Worm (Caenorhabditis elegans) whole organism, L4 larva: Measurements from ENCODE around the gene F42D1.4.

Experiments
- F44E2.7 ChIP-seq: fragments of 200-800 bp; sonication (Bioruptor generic); IDR thresholded peaks from 2 replicates; pipeline ENCODE4 v2.1.2; 2022; ENCODE audit warnings: missing genetic modification characterization, missing compliant biosample characterization
- T26A8.4 ChIP-seq: fragments of 200-800 bp; sonication (Bioruptor generic); IDR thresholded peaks from 2 replicates; pipeline ENCODE4 v1.3.6; 2022; ENCODE audit warnings: missing genetic modification characterization, missing compliant biosample characterization
- Y48G9A.11 ChIP-seq: fragments of 200-800 bp; sonication (Bioruptor generic); IDR thresholded peaks from 2 replicates; pipeline ENCODE4 v1.3.6; 2022; ENCODE audit warnings: missing genetic modification reagents, missing genetic modification characterization, missing compliant biosample characterization
- ZK337.2 ChIP-seq: fragments of 200-800 bp; sonication (Bioruptor generic); IDR thresholded peaks from 2 replicates; pipeline ENCODE4 v1.3.6; 2022; ENCODE audit warnings: missing genetic modification reagents, missing genetic modification characterization, missing compliant biosample characterization
- aha-1 ChIP-seq: fragments of 150-350 bp; peaks from one replicate; lab custom pipeline; 2014; ENCODE audit warnings: missing biosample characterization, missing genetic modification characterization
- aly-2 ChIP-seq: sonication (generic microtip); optimal IDR thresholded peaks from 2 replicates; lab custom pipeline; 2018; ENCODE audit warnings: missing biosample characterization, missing genetic modification characterization
- arid-1 ChIP-seq: fragments of 200-800 bp; sonication (Bioruptor generic); conservative IDR thresholded peaks from 2 replicates; pipeline ENCODE4 v1.3.6; 2022; ENCODE audit warnings: missing genetic modification reagents, missing genetic modification characterization, missing compliant biosample characterization
- ceh-20 ChIP-seq: fragments of 200-800 bp; sonication (Bioruptor generic); IDR thresholded peaks from 2 replicates; pipeline ENCODE4 v1.3.6; 2022; ENCODE audit warnings: missing genetic modification reagents, missing genetic modification characterization, missing compliant biosample characterization
- ceh-82 ChIP-seq: sonication (generic microtip); optimal IDR thresholded peaks from 2 replicates; lab custom pipeline; 2017; ENCODE audit warnings: missing biosample characterization, missing genetic modification characterization
- cey-2 ChIP-seq: sonication (generic microtip); optimal IDR thresholded peaks from 3 replicates; lab custom pipeline; 2017; ENCODE audit warnings: missing genetic modification characterization, mild to moderate bottlenecking, missing compliant biosample characterization, antibody characterized with exemption, borderline replicate concordance; ENCODE audit not compliant: insufficient read depth
- ctbp-1 ChIP-seq: fragments of 200-800 bp; sonication (Bioruptor generic); IDR thresholded peaks from 2 replicates; pipeline ENCODE4 v1.3.6; 2022; ENCODE audit warnings: missing genetic modification reagents, missing genetic modification characterization, missing compliant biosample characterization
- dmd-6 ChIP-seq: fragments of 200-800 bp; sonication (Bioruptor generic); IDR thresholded peaks from 2 replicates; pipeline ENCODE4 v1.3.6; 2022; ENCODE audit warnings: missing genetic modification reagents, missing genetic modification characterization, missing compliant biosample characterization
- dmd-8 ChIP-seq: fragments of 200-800 bp; sonication (Bioruptor generic); IDR thresholded peaks from 2 replicates; pipeline ENCODE4 v1.3.6; 2022; ENCODE audit warnings: missing genetic modification characterization, missing compliant biosample characterization
- dve-1 ChIP-seq: sonication (generic microtip); optimal IDR thresholded peaks from 2 replicates; lab custom pipeline; 2017; ENCODE audit warnings: antibody characterized with exemption, mild to moderate bottlenecking, missing genetic modification characterization, missing compliant biosample characterization; ENCODE audit not compliant: insufficient read depth
- egl-43 ChIP-seq: fragments of 200-800 bp; sonication (Bioruptor generic); IDR thresholded peaks from 2 replicates; pipeline ENCODE4 v1.3.6; 2022; ENCODE audit warnings: missing genetic modification reagents, missing genetic modification characterization, missing compliant biosample characterization
- hif-1 ChIP-seq, 2 experiments: sonication (generic microtip); optimal IDR thresholded peaks; 2 replicates each; lab custom pipeline; 2016 to 2017; ENCODE audit warnings: missing compliant biosample characterization in 2 of 2, missing genetic modification characterization in 2 of 2, missing genetic modification reagents in 2 of 2, missing genotype in 2 of 2, mild to moderate bottlenecking in 1 of 2
- hmg-1.1 ChIP-seq: fragments of 200-800 bp; sonication (Bioruptor generic); IDR thresholded peaks from 2 replicates; pipeline ENCODE4 v1.3.6; 2022; ENCODE audit warnings: missing genetic modification reagents, missing genetic modification characterization, missing compliant biosample characterization
- lin-29 ChIP-seq: fragments of 200-800 bp; sonication (Bioruptor generic); IDR thresholded peaks from 2 replicates; pipeline ENCODE4 v1.3.6; 2022; ENCODE audit warnings: missing genetic modification reagents, missing genetic modification characterization, missing compliant biosample characterization
- madf-5 ChIP-seq, 2 experiments: fragments of 200-800 bp; sonication (Bioruptor generic); IDR thresholded peaks; 2 replicates each; pipeline ENCODE4 v1.3.6; 2022; ENCODE audit warnings: missing compliant biosample characterization in 2 of 2, missing genetic modification characterization in 2 of 2
- mes-2 ChIP-seq: sonication (generic microtip); optimal IDR thresholded peaks from 2 replicates; lab custom pipeline; 2016; ENCODE audit warnings: missing genotype, mild to moderate bottlenecking, missing genetic modification characterization, missing compliant biosample characterization; ENCODE audit not compliant: poor library complexity, severe bottlenecking
- nhr-10 ChIP-seq: fragments of 150-350 bp; optimal IDR thresholded peaks from 2 replicates; lab custom pipeline; 2014; ENCODE audit warnings: missing biosample characterization, missing genetic modification characterization
- nhr-11 ChIP-seq: fragments of 150-350 bp; optimal IDR thresholded peaks from 2 replicates; lab custom pipeline; 2014; ENCODE audit warnings: missing biosample characterization, missing genetic modification characterization
- nhr-237 ChIP-seq: sonication (generic microtip); optimal IDR thresholded peaks from 2 replicates; lab custom pipeline; 2017; ENCODE audit warnings: missing biosample characterization, missing genetic modification characterization
- nhr-28 ChIP-seq: fragments of 150-350 bp; optimal IDR thresholded peaks from 2 replicates; lab custom pipeline; 2014; ENCODE audit warnings: missing biosample characterization, missing genetic modification characterization
- nhr-42 ChIP-seq: fragments of 200-800 bp; sonication (Bioruptor generic); IDR thresholded peaks from 2 replicates; pipeline ENCODE4 v1.3.6; 2022; ENCODE audit warnings: missing genetic modification characterization, missing compliant biosample characterization
- nhr-76 ChIP-seq: fragments of 150-350 bp; optimal IDR thresholded peaks from 2 replicates; lab custom pipeline; 2014; ENCODE audit warnings: missing biosample characterization, missing genetic modification characterization
- pha-4 ChIP-seq, 2 experiments: fragments of 150-350 bp in 1 of 2; fragments of 200-800 bp in 1 of 2; sonication (Bioruptor generic) in 1 of 2; IDR thresholded peaks in 1 of 2; optimal IDR thresholded peaks in 1 of 2; 2 replicates each; pipeline versions ENCODE4 v1.3.6 to Lab custom; 2014 to 2022; ENCODE audit warnings: missing genetic modification characterization in 2 of 2, missing genetic modification reagents in 2 of 2, missing biosample characterization in 1 of 2, missing compliant biosample characterization in 1 of 2
- php-3 ChIP-seq: fragments of 200-800 bp; sonication (Bioruptor generic); IDR thresholded peaks from 2 replicates; pipeline ENCODE4 v1.3.6; 2022; ENCODE audit warnings: missing genetic modification reagents, missing genetic modification characterization, missing compliant biosample characterization
- set-16 ChIP-seq: fragments of 200-800 bp; sonication (Bioruptor generic); IDR thresholded peaks from 2 replicates; pipeline ENCODE4 v1.3.6; 2022; ENCODE audit warnings: missing genetic modification reagents, missing genetic modification characterization, missing compliant biosample characterization
- spr-3 ChIP-seq: fragments of 200-800 bp; sonication (Bioruptor generic); optimal IDR thresholded peaks from 2 replicates; lab custom pipeline; 2018; ENCODE audit warnings: mild to moderate bottlenecking, missing genetic modification characterization, missing compliant biosample characterization
- unc-62 ChIP-seq, 3 experiments: fragments of 150-350 bp in 1 of 3; sonication (generic microtip); optimal IDR thresholded peaks in 2 of 3; peaks in 1 of 3; 1 replicate in 1 of 3; 2 replicates in 2 of 3; lab custom pipeline; 2014 to 2017; ENCODE audit warnings: missing biosample characterization in 3 of 3, missing genetic modification characterization in 3 of 3, missing genetic modification reagents in 3 of 3, missing genotype in 1 of 3
- vab-7 ChIP-seq: fragments of 200-800 bp; sonication (Bioruptor generic); IDR thresholded peaks from 2 replicates; pipeline ENCODE4 v1.3.6; 2022; ENCODE audit warnings: missing genetic modification reagents, missing genetic modification characterization, missing compliant biosample characterization
- zag-1 ChIP-seq: fragments of 150-350 bp; optimal IDR thresholded peaks from 2 replicates; lab custom pipeline; 2014; ENCODE audit warnings: missing biosample characterization, missing genetic modification characterization
- zfp-3 ChIP-seq: fragments of 200-800 bp; sonication (Bioruptor generic); conservative IDR thresholded peaks from 2 replicates; pipeline ENCODE4 v1.3.6; 2022; ENCODE audit warnings: missing genetic modification reagents, missing genetic modification characterization, missing compliant biosample characterization

The F42D1.4 gene

ce11 chrX:14773238-14773637, 33.8 kb upstream of the F42D1.4 start, which contains the start of gene unc-3:
TSS of gene unc-3 (plus strand) at chrX:14773538.
- no peak for TF ChIP-seq zfp-3 (GFP tag; lab: Robert Waterston, UW)
- TF ChIP-seq php-3, result 0 out of 2 replicates have a peak, but pooled peaks have one; percentile 10

- TF ChIP-seq pha-4 (GFP tag; IDR thresholded peaks at IDR 0.05; lab: Robert Waterston, UW) (no peak), pha-4 (tag; optimal IDR thresholded peaks at IDR 0.05; lab: Kevin White, UChicago) (no peak), nhr-11 (no peak), T26A8.4 (no peak), zag-1 (tag; lab: Kevin White, UChicago) (no peak), unc-62 (GFP tag; optimal IDR thresholded peaks at IDR 0.05 in 1 of 2; lab: Kevin White, UChicago) (peak in 1 of 2 experiments; percentile 93), unc-62 (tag; optimal IDR thresholded peaks at IDR 0.05; lab: Kevin White, UChicago) (no peak), lin-29 (GFP tag; lab: Robert Waterston, UW) (no peak), ceh-82 (tag; lab: Kevin White, UChicago) (no peak)
Measured at ce11 chrX:14775222-14775621, 31.8 kb upstream of the F42D1.4 start.

- TF ChIP-seq Y48G9A.11 (GFP tag; lab: Robert Waterston, UW) (no peak), hmg-1.1 (GFP tag; lab: Robert Waterston, UW) (no peak), ctbp-1 (GFP tag; lab: Robert Waterston, UW) (0 out of 2 replicates have a peak, but pooled peaks have one; percentile 13), nhr-237 (tag; lab: Kevin White, UChicago) (no peak), unc-62 (GFP tag; optimal IDR thresholded peaks at IDR 0.05 in 1 of 2; lab: Kevin White, UChicago) (peak in 1 of 2 experiments; percentile 15), unc-62 (tag; optimal IDR thresholded peaks at IDR 0.05; lab: Kevin White, UChicago) (no peak), arid-1 (GFP tag; lab: Robert Waterston, UW) (no peak), egl-43 (0 out of 2 replicates have a peak, but pooled peaks have one; percentile 15), spr-3 (no peak), set-16 (GFP tag; lab: Robert Waterston, UW) (peak; percentile 54; the same call in 1 of the 2 replicates), cey-2 (tag; lab: Kevin White, UChicago) (no peak), dmd-8 (GFP tag; lab: Robert Waterston, UW) (no peak), ceh-20 (GFP tag; lab: Robert Waterston, UW) (peak; percentile 39; the same call in 1 of the 2 replicates), dmd-6 (GFP tag; lab: Robert Waterston, UW) (no peak), F44E2.7 (GFP tag; lab: Robert Waterston, UW) (no peak), mes-2 (tag; lab: Kevin White, UChicago) (no peak), nhr-76 (no peak), nhr-42 (no peak), aha-1 (no peak), madf-5 (GFP tag; IDR thresholded peaks at IDR 0.05; lab: Robert Waterston, UW) (no peak), aly-2 (no peak), dve-1 (tag; lab: Kevin White, UChicago) (no peak), vab-7 (peak; percentile 41; the same call in 1 of the 2 replicates), ZK337.2 (no peak), hif-1 (tag; optimal IDR thresholded peaks at IDR 0.05; lab: Kevin White, UChicago) (no peak), lin-29 (GFP tag; lab: Robert Waterston, UW) (no peak), nhr-28 (no peak)
Measured at ce11 chrX:14776312-14776711, 30.7 kb upstream of the F42D1.4 start.

- TF ChIP-seq nhr-10, result no peak
- TF ChIP-seq, all 104 proteins: peak for 0
Measured at ce11 chrX:14778112-14778511, 28.9 kb upstream of the F42D1.4 start.
